Worm (Caenorhabditis elegans) whole organism, L1 larva: Measurements from ENCODE around the gene clec-179.

Experiments used
- alr-1 ChIP-seq: fragments of 200-800 bp; sonication (Bioruptor generic); optimal IDR thresholded peaks from 2 replicates; lab custom pipeline; 2018; ENCODE audit warnings: borderline replicate concordance, mild to moderate bottlenecking, missing genetic modification characterization, missing compliant biosample characterization
- ama-1 ChIP-seq: fragments of 150-350 bp; optimal IDR thresholded peaks from 2 replicates; lab custom pipeline; 2014
- jun-1 ChIP-seq: fragments of 150-350 bp; optimal IDR thresholded peaks from 2 replicates; lab custom pipeline; 2014; ENCODE audit warnings: missing biosample characterization, missing genetic modification reagents, missing genetic modification characterization
- lsy-2 ChIP-seq, 2 experiments: fragments of 150-350 bp; optimal IDR thresholded peaks; 2 replicates each; lab custom pipeline; 2014; ENCODE audit warnings: missing biosample characterization in 2 of 2, missing genetic modification characterization in 2 of 2
- mep-1 ChIP-seq: fragments of 150-350 bp; optimal IDR thresholded peaks from 2 replicates; lab custom pipeline; 2014; ENCODE audit warnings: missing biosample characterization, missing genetic modification characterization
- nhr-90 ChIP-seq: sonication (generic microtip); optimal IDR thresholded peaks from 2 replicates; lab custom pipeline; 2016; ENCODE audit warnings: mild to moderate bottlenecking, missing genetic modification characterization, missing compliant biosample characterization; ENCODE audit not compliant: poor library complexity
- pqm-1 ChIP-seq: sonication (generic microtip); optimal IDR thresholded peaks from 3 replicates; lab custom pipeline; 2017; ENCODE audit warnings: missing biosample characterization, missing genetic modification characterization
- skn-1 ChIP-seq: fragments of 150-350 bp; optimal IDR thresholded peaks from 2 replicates; lab custom pipeline; 2014; ENCODE audit warnings: missing biosample characterization, missing genetic modification characterization
- unc-86 ChIP-seq: sonication (generic microtip); optimal IDR thresholded peaks from 2 replicates; lab custom pipeline; 2016; ENCODE audit warnings: missing genetic modification characterization, missing compliant biosample characterization
- ztf-4 ChIP-seq: fragments of 150-350 bp; optimal IDR thresholded peaks from 2 replicates; lab custom pipeline; 2014; ENCODE audit warnings: missing biosample characterization, missing genetic modification characterization

DNA sequence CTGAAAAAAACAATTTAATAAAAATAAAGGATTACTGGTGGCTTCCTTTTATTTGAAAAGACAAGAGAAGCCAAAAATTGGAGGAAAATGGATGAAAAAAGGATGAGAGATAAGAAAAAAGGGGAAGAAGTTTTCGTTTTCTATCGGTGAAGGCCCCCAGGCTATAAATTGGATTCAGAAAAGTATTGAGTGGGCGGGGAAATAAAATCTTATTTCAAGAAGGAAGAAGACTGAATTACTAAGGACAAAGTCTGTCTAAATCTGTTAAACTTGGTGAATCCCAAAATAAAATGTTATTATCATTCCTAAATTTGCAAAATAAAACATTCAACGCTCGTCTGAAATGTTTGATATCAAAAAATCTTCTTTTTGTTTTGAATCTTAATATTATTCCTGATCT is 37.6 kb upstream of the clec-179 start:
- TF ChIP-seq alr-1 (tag; lab: Kevin White, UChicago) (no peak), ama-1 (lab: Kevin White, UChicago) (no peak), unc-86 (tag; lab: Kevin White, UChicago) (no peak), mep-1 (tag; lab: Kevin White, UChicago) (no peak), ztf-4 (tag; lab: Kevin White, UChicago) (no peak), pqm-1 (tag; lab: Kevin White, UChicago) (no peak), lsy-2 (tag; optimal IDR thresholded peaks at IDR 0.05; lab: Kevin White, UChicago) (no peak), skn-1 (tag; lab: Kevin White, UChicago) (no peak), jun-1 (tag; lab: Kevin White, UChicago) (no peak), nhr-90 (tag; lab: Kevin White, UChicago) (no peak)
